Worm (Caenorhabditis elegans) whole organism, late embryonic: ENCODE results near the gene Y39A1A.9.

ENCODE experiments used
- C08G9.2 ChIP-seq: sonication (generic microtip); optimal IDR thresholded peaks from 2 replicates; lab custom pipeline; 2016; ENCODE audit warnings: mild to moderate bottlenecking, missing genetic modification characterization, moderate library complexity, missing compliant biosample characterization
- F13H6.1 ChIP-seq: sonication (generic microtip); optimal IDR thresholded peaks from 2 replicates; lab custom pipeline; 2016; ENCODE audit warnings: missing genetic modification characterization, missing compliant biosample characterization
- ceh-18 ChIP-seq: sonication (generic microtip); optimal IDR thresholded peaks from 2 replicates; lab custom pipeline; 2016; ENCODE audit warnings: missing genetic modification characterization, missing compliant biosample characterization
- ceh-19 ChIP-seq: fragments of 200-800 bp; sonication (Bioruptor generic); optimal IDR thresholded peaks from 2 replicates; lab custom pipeline; 2018; ENCODE audit warnings: mild to moderate bottlenecking, missing genetic modification characterization, missing compliant biosample characterization
- ceh-2 ChIP-seq: sonication (generic microtip); optimal IDR thresholded peaks from 2 replicates; lab custom pipeline; 2016; ENCODE audit warnings: missing genotype, missing genetic modification characterization, missing compliant biosample characterization
- ceh-22 ChIP-seq: sonication (generic microtip); optimal IDR thresholded peaks from 2 replicates; lab custom pipeline; 2017; ENCODE audit warnings: missing biosample characterization, missing genetic modification characterization
- ceh-24 ChIP-seq: sonication (generic microtip); optimal IDR thresholded peaks from 2 replicates; lab custom pipeline; 2016; ENCODE audit warnings: mild to moderate bottlenecking, missing genetic modification characterization, missing compliant biosample characterization
- ceh-30 ChIP-seq: fragments of 150-350 bp; optimal IDR thresholded peaks from 2 replicates; lab custom pipeline; 2014; ENCODE audit warnings: missing biosample characterization, missing genetic modification characterization
- ceh-31 ChIP-seq: sonication (generic microtip); optimal IDR thresholded peaks from 2 replicates; lab custom pipeline; 2016; ENCODE audit warnings: missing genetic modification characterization, missing compliant biosample characterization
- ceh-34 ChIP-seq: sonication (generic microtip); optimal IDR thresholded peaks from 2 replicates; lab custom pipeline; 2016; ENCODE audit warnings: mild to moderate bottlenecking, missing genetic modification characterization, missing compliant biosample characterization
- ceh-45 ChIP-seq: fragments of 200-800 bp; sonication (Bioruptor generic); IDR thresholded peaks from 2 replicates; pipeline ENCODE4 v1.3.6; 2022; ENCODE audit warnings: missing genetic modification reagents, missing genetic modification characterization, missing compliant biosample characterization
- ceh-48 ChIP-seq: sonication (generic microtip); optimal IDR thresholded peaks from 2 replicates; lab custom pipeline; 2016; ENCODE audit warnings: missing genetic modification characterization, inconsistent platforms, missing compliant biosample characterization
- ceh-6 ChIP-seq: fragments of 200-800 bp; sonication (Bioruptor generic); optimal IDR thresholded peaks from 2 replicates; lab custom pipeline; 2018; ENCODE audit warnings: mild to moderate bottlenecking, missing genetic modification characterization, missing compliant biosample characterization
- ceh-9 ChIP-seq: sonication (generic microtip); optimal IDR thresholded peaks from 2 replicates; lab custom pipeline; 2016; ENCODE audit warnings: mild to moderate bottlenecking, missing genetic modification characterization, inconsistent platforms, missing compliant biosample characterization
- che-1 ChIP-seq: sonication (generic microtip); optimal IDR thresholded peaks from 2 replicates; lab custom pipeline; 2016; ENCODE audit warnings: mild to moderate bottlenecking, missing genetic modification characterization, missing compliant biosample characterization
- dmd-4 ChIP-seq: sonication (generic microtip); optimal IDR thresholded peaks from 2 replicates; lab custom pipeline; 2016; ENCODE audit warnings: borderline replicate concordance, missing genetic modification characterization, missing compliant biosample characterization
- dve-1 ChIP-seq: sonication (generic microtip); optimal IDR thresholded peaks from 2 replicates; lab custom pipeline; 2017; ENCODE audit warnings: antibody characterized with exemption, mild to moderate bottlenecking, missing genetic modification characterization, missing compliant biosample characterization
- elt-4 ChIP-seq: sonication (generic microtip); optimal IDR thresholded peaks from 2 replicates; lab custom pipeline; 2016; ENCODE audit warnings: missing genetic modification characterization, missing compliant biosample characterization
- ets-4 ChIP-seq: sonication (generic microtip); optimal IDR thresholded peaks from 2 replicates; lab custom pipeline; 2016; ENCODE audit warnings: missing genetic modification characterization, missing compliant biosample characterization
- eyg-1 ChIP-seq: sonication (generic microtip); optimal IDR thresholded peaks from 2 replicates; lab custom pipeline; 2016; ENCODE audit warnings: missing genotype, missing genetic modification characterization, missing compliant biosample characterization
- fax-1 ChIP-seq: sonication (generic microtip); optimal IDR thresholded peaks from 2 replicates; lab custom pipeline; 2016; ENCODE audit warnings: missing genotype, missing genetic modification characterization, missing compliant biosample characterization
- fkh-6 ChIP-seq: sonication (generic microtip); optimal IDR thresholded peaks from 2 replicates; lab custom pipeline; 2016; ENCODE audit warnings: missing genetic modification characterization, missing compliant biosample characterization
- gmeb-2 ChIP-seq: sonication (generic microtip); optimal IDR thresholded peaks from 2 replicates; lab custom pipeline; 2016; ENCODE audit warnings: missing genetic modification characterization, inconsistent platforms, missing compliant biosample characterization
- hlh-13 ChIP-seq: fragments of 200-800 bp; sonication (Bioruptor generic); optimal IDR thresholded peaks from 2 replicates; lab custom pipeline; 2018; ENCODE audit warnings: mild to moderate bottlenecking, missing genetic modification characterization, missing compliant biosample characterization
- hlh-15 ChIP-seq: sonication (generic microtip); optimal IDR thresholded peaks from 2 replicates; lab custom pipeline; 2016; ENCODE audit warnings: missing genetic modification characterization, missing compliant biosample characterization
- hlh-30 ChIP-seq: sonication (generic microtip); optimal IDR thresholded peaks from 2 replicates; lab custom pipeline; 2017; ENCODE audit warnings: antibody characterized with exemption, missing genetic modification characterization, missing compliant biosample characterization; ENCODE audit not compliant: insufficient read depth
- hlh-6 ChIP-seq: sonication (generic microtip); optimal IDR thresholded peaks from 2 replicates; lab custom pipeline; 2016; ENCODE audit warnings: missing genotype, missing genetic modification characterization, missing compliant biosample characterization
- hlh-8 ChIP-seq: sonication (generic microtip); optimal IDR thresholded peaks from 2 replicates; lab custom pipeline; 2016; ENCODE audit warnings: missing genotype, missing genetic modification characterization, missing compliant biosample characterization
- lim-6 ChIP-seq: sonication (generic microtip); optimal IDR thresholded peaks from 2 replicates; lab custom pipeline; 2016; ENCODE audit warnings: missing genetic modification characterization, missing compliant biosample characterization
- madf-2 ChIP-seq: sonication (generic microtip); optimal IDR thresholded peaks from 2 replicates; lab custom pipeline; 2017; ENCODE audit warnings: missing genetic modification characterization, missing compliant biosample characterization
- mec-3 ChIP-seq: sonication (generic microtip); optimal IDR thresholded peaks from 2 replicates; lab custom pipeline; 2016; ENCODE audit warnings: borderline replicate concordance, missing genetic modification characterization, missing compliant biosample characterization
- nfya-1 ChIP-seq: sonication (generic microtip); optimal IDR thresholded peaks from 2 replicates; lab custom pipeline; 2017; ENCODE audit warnings: missing genetic modification characterization, mild to moderate bottlenecking, missing compliant biosample characterization, antibody characterized with exemption, moderate library complexity
- nhr-232 ChIP-seq: sonication (generic microtip); optimal IDR thresholded peaks from 2 replicates; lab custom pipeline; 2016; ENCODE audit warnings: missing genetic modification characterization, missing compliant biosample characterization
- pat-9 ChIP-seq: fragments of 200-800 bp; sonication (Bioruptor generic); optimal IDR thresholded peaks from 2 replicates; lab custom pipeline; 2018; ENCODE audit warnings: mild to moderate bottlenecking, missing genetic modification characterization, moderate library complexity, missing compliant biosample characterization
- pha-2 ChIP-seq: sonication (generic microtip); optimal IDR thresholded peaks from 2 replicates; lab custom pipeline; 2017; ENCODE audit warnings: mild to moderate bottlenecking, missing genetic modification characterization, missing compliant biosample characterization
- pros-1 ChIP-seq: fragments of 150-350 bp; optimal IDR thresholded peaks from 2 replicates; lab custom pipeline; 2014; ENCODE audit warnings: missing biosample characterization, missing genetic modification reagents, missing genetic modification characterization
- ref-2 ChIP-seq: sonication (generic microtip); optimal IDR thresholded peaks from 2 replicates; lab custom pipeline; 2016; ENCODE audit warnings: missing genetic modification characterization, missing compliant biosample characterization
- rnt-1 ChIP-seq: sonication (generic microtip); optimal IDR thresholded peaks from 2 replicates; lab custom pipeline; 2016; ENCODE audit warnings: missing genetic modification characterization, missing compliant biosample characterization
- sdc-2 ChIP-seq: sonication (generic microtip); optimal IDR thresholded peaks from 2 replicates; lab custom pipeline; 2016; ENCODE audit warnings: missing genotype, missing genetic modification characterization, missing compliant biosample characterization
- sox-2 ChIP-seq: fragments of 200-800 bp; sonication (Bioruptor generic); IDR thresholded peaks from 2 replicates; pipeline ENCODE4 v1.3.6; 2022; ENCODE audit warnings: missing genetic modification reagents, missing genetic modification characterization, missing compliant biosample characterization
- sox-4 ChIP-seq: sonication (generic microtip); optimal IDR thresholded peaks from 2 replicates; lab custom pipeline; 2017; ENCODE audit warnings: mild to moderate bottlenecking, missing genetic modification characterization, inconsistent platforms, missing compliant biosample characterization
- syd-9 ChIP-seq: sonication (generic microtip); optimal IDR thresholded peaks from 2 replicates; lab custom pipeline; 2016; ENCODE audit warnings: mild to moderate bottlenecking, missing genetic modification characterization, moderate library complexity, missing compliant biosample characterization
- tbx-2 ChIP-seq: sonication (generic microtip); optimal IDR thresholded peaks from 2 replicates; lab custom pipeline; 2016; ENCODE audit warnings: missing genetic modification characterization, missing compliant biosample characterization
- tbx-7 ChIP-seq: sonication (generic microtip); optimal IDR thresholded peaks from 2 replicates; lab custom pipeline; 2016; ENCODE audit warnings: missing genotype, missing genetic modification characterization, missing compliant biosample characterization
- unc-3 ChIP-seq, 2 experiments: fragments of 200-800 bp in 1 of 2; sonication (Bioruptor generic) in 1 of 2; sonication (generic microtip) in 1 of 2; conservative IDR thresholded peaks in 1 of 2; optimal IDR thresholded peaks in 1 of 2; 2 replicates each; pipeline versions ENCODE4 v1.3.6 to Lab custom; 2016 to 2022; ENCODE audit warnings: missing compliant biosample characterization in 2 of 2, missing genetic modification characterization in 2 of 2, missing genetic modification reagents in 1 of 2
- unc-42 ChIP-seq: sonication (generic microtip); optimal IDR thresholded peaks from 2 replicates; lab custom pipeline; 2016; ENCODE audit warnings: missing genotype, missing genetic modification characterization, missing compliant biosample characterization
- unc-55 ChIP-seq: sonication (generic microtip); optimal IDR thresholded peaks from 2 replicates; lab custom pipeline; 2017; ENCODE audit warnings: missing biosample characterization, missing genetic modification reagents, missing genetic modification characterization
- unc-86 ChIP-seq: sonication (generic microtip); optimal IDR thresholded peaks from 2 replicates; lab custom pipeline; 2016; ENCODE audit warnings: missing genetic modification characterization, missing compliant biosample characterization
- ztf-16 ChIP-seq: sonication (generic microtip); optimal IDR thresholded peaks from 2 replicates; lab custom pipeline; 2017; ENCODE audit warnings: missing genetic modification characterization, missing compliant biosample characterization

Gene Y39A1A.9

DNA sequence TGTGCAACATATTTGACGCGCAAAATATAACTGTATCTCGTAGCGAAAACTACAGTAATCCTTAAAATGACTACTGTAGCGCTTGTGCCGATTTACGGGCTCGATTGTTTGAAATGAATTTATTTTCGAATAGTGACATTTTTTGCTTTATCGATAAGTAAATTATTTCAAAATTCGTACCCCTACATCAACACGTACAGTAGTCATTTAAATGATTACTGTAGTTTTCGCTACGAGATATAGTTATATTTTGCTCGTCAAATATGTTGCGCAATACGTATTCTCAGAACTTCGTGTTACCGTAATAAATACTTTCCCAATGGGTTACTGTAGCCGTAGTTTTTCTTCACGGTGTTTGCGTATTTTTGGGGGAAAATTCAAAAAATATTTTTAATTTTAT is 19.5 kb upstream of the Y39A1A.9 start:
- TF ChIP-seq fkh-6 (tag; lab: Kevin White, UChicago) (no peak), ceh-19 (GFP tag; lab: Kevin White, UChicago) (no peak), hlh-13 (GFP tag; lab: Kevin White, UChicago) (no peak), hlh-8 (tag; lab: Kevin White, UChicago) (no peak), ets-4 (no peak), ceh-24 (tag; lab: Kevin White, UChicago) (no peak), hlh-15 (no peak), ceh-22 (tag; lab: Kevin White, UChicago) (no peak), unc-86 (no peak), unc-55 (no peak), ceh-45 (GFP tag; lab: Robert Waterston, UW) (no peak), ceh-30 (tag; lab: Kevin White, UChicago) (no peak), nhr-232 (tag; lab: Kevin White, UChicago) (no peak), madf-2 (tag; lab: Kevin White, UChicago) (no peak), rnt-1 (no peak), ceh-2 (tag; lab: Kevin White, UChicago) (no peak)

DNA sequence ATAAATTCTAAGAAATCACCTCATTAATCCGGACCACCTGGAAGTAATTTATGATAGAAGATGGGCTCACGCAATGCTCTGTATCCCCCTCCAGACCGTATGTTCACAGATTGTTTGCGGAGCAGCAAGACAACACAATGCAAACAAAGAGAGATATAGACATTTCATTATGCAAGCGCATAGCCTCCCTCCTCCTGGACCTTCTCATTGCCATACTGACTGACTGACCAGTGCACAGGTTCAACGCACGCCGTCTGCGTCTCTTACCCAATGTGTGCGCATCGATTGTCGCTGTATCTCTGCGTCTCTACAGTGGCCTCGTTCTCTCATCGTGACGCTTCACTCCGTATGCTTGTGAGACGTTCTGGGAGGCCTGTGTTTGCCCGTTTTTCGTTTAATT is 18.3 kb upstream of the Y39A1A.9 start:
- TF ChIP-seq tbx-7 (tag; lab: Kevin White, UChicago): no peak
- TF ChIP-seq sox-2: peak; percentile 49
- TF ChIP-seq fax-1 (tag; lab: Kevin White, UChicago): no peak
- TF ChIP-seq elt-4 (tag; lab: Kevin White, UChicago): no peak
- peak; percentile 77 for TF ChIP-seq ceh-48
- no peak for TF ChIP-seq dmd-4 (tag; lab: Kevin White, UChicago)
- TF ChIP-seq ceh-30 (tag; lab: Kevin White, UChicago): no peak
- TF ChIP-seq syd-9 (tag; lab: Kevin White, UChicago): no peak
- peak; percentile 47 for TF ChIP-seq ets-4
- TF ChIP-seq sdc-2 (tag; lab: Kevin White, UChicago): no peak
- no peak for TF ChIP-seq fkh-6 (tag; lab: Kevin White, UChicago)
- no peak for TF ChIP-seq eyg-1 (tag; lab: Kevin White, UChicago)
- TF ChIP-seq ref-2 (tag; lab: Kevin White, UChicago): peak; percentile 50
- no peak for TF ChIP-seq gmeb-2 (tag; lab: Kevin White, UChicago)
- no peak for TF ChIP-seq pros-1 (tag; lab: Kevin White, UChicago)
- TF ChIP-seq rnt-1: no peak
- no peak for TF ChIP-seq pha-2
- TF ChIP-seq unc-42 (tag; lab: Kevin White, UChicago): peak; percentile 14
- TF ChIP-seq ceh-6 (GFP tag; lab: Kevin White, UChicago): no peak
- TF ChIP-seq madf-2 (tag; lab: Kevin White, UChicago): no peak
- peak; percentile 16 for TF ChIP-seq ceh-19 (GFP tag; lab: Kevin White, UChicago)
- no peak for TF ChIP-seq hlh-15
- TF ChIP-seq C08G9.2 (tag; lab: Kevin White, UChicago): peak; percentile 4
- peak; percentile 90 for TF ChIP-seq unc-55
- peak; percentile 80 for TF ChIP-seq hlh-30
- no peak for TF ChIP-seq ceh-2 (tag; lab: Kevin White, UChicago)
- peak; percentile 84 for TF ChIP-seq nfya-1 (tag; lab: Kevin White, UChicago)
- TF ChIP-seq dve-1 (tag; lab: Kevin White, UChicago): peak; percentile 12
- peak; percentile 57 for TF ChIP-seq ceh-34 (tag; lab: Kevin White, UChicago)
- TF ChIP-seq ztf-16 (tag; lab: Kevin White, UChicago): peak; percentile 4
- TF ChIP-seq pat-9 (tag; lab: Kevin White, UChicago): no peak
- no peak for TF ChIP-seq che-1 (tag; lab: Kevin White, UChicago)
- TF ChIP-seq mec-3: no peak
- no peak for TF ChIP-seq nhr-232 (tag; lab: Kevin White, UChicago)
- no peak for TF ChIP-seq hlh-6 (tag; lab: Kevin White, UChicago)
- TF ChIP-seq hlh-13 (GFP tag; lab: Kevin White, UChicago): no peak
- peak; percentile 67 for TF ChIP-seq ceh-31 (tag; lab: Kevin White, UChicago)
- no peak for TF ChIP-seq ceh-18 (tag; lab: Kevin White, UChicago)
- TF ChIP-seq lim-6 (tag; lab: Kevin White, UChicago): no peak
- TF ChIP-seq unc-3 (GFP tag; conservative IDR thresholded peaks at IDR 0.05; lab: Robert Waterston, UW): no peak
- TF ChIP-seq unc-3 (tag; optimal IDR thresholded peaks at IDR 0.05; lab: Kevin White, UChicago): no peak
- peak; percentile 75 for TF ChIP-seq tbx-2 (tag; lab: Kevin White, UChicago)
- TF ChIP-seq ceh-9 (tag; lab: Kevin White, UChicago): no peak
- TF ChIP-seq sox-4: no peak
- no peak for TF ChIP-seq F13H6.1 (tag; lab: Kevin White, UChicago)
